Fruit fly (Drosophila melanogaster) whole organism, embryonic: ENCODE data around the gene Ctl1.

Source experiments
- CG12391 ChIP-seq: fragments of 200-800 bp; sonication (Bioruptor generic); optimal IDR thresholded peaks from 3 replicates; lab custom pipeline; 2018; ENCODE audit warnings: missing biosample characterization, mild to moderate bottlenecking, missing genetic modification characterization, moderate library complexity
- CG13287 ChIP-seq: fragments of 200-800 bp; sonication (Bioruptor generic); IDR thresholded peaks from 2 replicates; pipeline ENCODE4 v1.3.6; 2022; ENCODE audit warnings: missing biosample characterization, missing genetic modification characterization; ENCODE audit not compliant: partially characterized antibody
- CG2116 ChIP-seq: fragments of 200-800 bp; sonication (Bioruptor generic); optimal IDR thresholded peaks from 3 replicates; lab custom pipeline; 2018; ENCODE audit warnings: missing biosample characterization, mild to moderate bottlenecking, missing genetic modification characterization
- CG6254 ChIP-seq: fragments of 200-800 bp; sonication (Bioruptor generic); optimal IDR thresholded peaks from 3 replicates; lab custom pipeline; 2017; ENCODE audit warnings: mild to moderate bottlenecking, missing biosample characterization, missing genetic modification reagents, missing genetic modification characterization
- CkIIα-i1 ChIP-seq: fragments of 200-800 bp; sonication (Bioruptor generic); IDR thresholded peaks from 2 replicates; pipeline ENCODE4 v1.3.6; 2022; ENCODE audit warnings: missing biosample characterization, missing genetic modification characterization
- Hr51 ChIP-seq, 2 experiments: fragments of 200-800 bp; sonication (Bioruptor generic); optimal IDR thresholded peaks; 2 replicates in 1 of 2; 3 replicates in 1 of 2; lab custom pipeline; 2016 to 2018; ENCODE audit warnings: missing biosample characterization in 2 of 2, missing genetic modification characterization in 2 of 2, mild to moderate bottlenecking in 1 of 2, moderate library complexity in 1 of 2
- Neu2 ChIP-seq: fragments of 200-800 bp; sonication (Bioruptor generic); optimal IDR thresholded peaks from 3 replicates; lab custom pipeline; 2016; ENCODE audit warnings: missing biosample characterization, missing genetic modification characterization, borderline replicate concordance
- NfI ChIP-seq: fragments of 200-800 bp; sonication (Bioruptor generic); optimal IDR thresholded peaks from 3 replicates; lab custom pipeline; 2018; ENCODE audit warnings: missing biosample characterization, mild to moderate bottlenecking, missing genetic modification characterization, moderate library complexity
- Oli ChIP-seq: fragments of 200-800 bp; sonication (Bioruptor generic); optimal IDR thresholded peaks from 2 replicates; lab custom pipeline; 2018; ENCODE audit warnings: missing biosample characterization, mild to moderate bottlenecking, missing genetic modification characterization, moderate library complexity
- Side ChIP-seq: fragments of 200-800 bp; sonication (Bioruptor generic); optimal IDR thresholded peaks from 2 replicates; lab custom pipeline; 2016; ENCODE audit warnings: missing biosample characterization, missing genetic modification characterization
- Sry-β ChIP-seq: fragments of 200-800 bp; sonication (Bioruptor generic); optimal IDR thresholded peaks from 2 replicates; lab custom pipeline; 2018; ENCODE audit warnings: missing biosample characterization, mild to moderate bottlenecking, missing genetic modification characterization, moderate library complexity
- emc ChIP-seq: fragments of 200-800 bp; sonication (Bioruptor generic); optimal IDR thresholded peaks from 2 replicates; lab custom pipeline; 2016; ENCODE audit warnings: missing biosample characterization, missing genetic modification characterization
- wek ChIP-seq: fragments of 200-800 bp; sonication (Bioruptor generic); optimal IDR thresholded peaks from 3 replicates; lab custom pipeline; 2018; ENCODE audit warnings: missing biosample characterization, mild to moderate bottlenecking, missing genetic modification characterization, moderate library complexity

DNA sequence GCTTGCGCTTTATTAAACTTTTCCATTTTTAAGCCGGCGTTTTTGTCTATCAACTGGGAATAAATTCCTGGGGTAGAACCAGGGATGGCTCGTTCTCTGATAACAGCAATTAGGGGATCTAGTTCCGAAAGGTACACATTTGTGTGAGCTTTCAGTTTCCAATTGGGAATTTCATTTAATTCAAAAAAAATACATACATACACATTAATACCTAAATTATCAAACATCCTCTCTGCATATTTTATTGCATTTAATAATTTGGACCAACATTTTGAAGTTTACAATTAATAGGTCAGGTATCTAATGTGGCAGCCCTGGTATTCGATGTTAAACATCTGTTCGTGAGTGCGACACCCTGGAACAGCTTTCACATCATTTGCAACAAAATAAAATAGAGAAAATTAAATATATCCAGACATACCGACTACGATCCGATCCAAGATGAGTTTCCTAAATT is 18.6 kb upstream of the Ctl1 start, which contains the start of the genes CG15011 and CG1309:
- peak; percentile 64; the same call in 1 of the 2 replicates for TF ChIP-seq CG13287
- TF ChIP-seq Sry-β (GFP tag; lab: Kevin White, UChicago) = peak; percentile 67
- TF ChIP-seq CG6254 (GFP tag; lab: Kevin White, UChicago) = peak; percentile 40
- peak; percentile 80 to 81 for TF ChIP-seq Hr51 (GFP tag; optimal IDR thresholded peaks at IDR 0.05; lab: Kevin White, UChicago)
- TF ChIP-seq Neu2 (GFP tag; lab: Kevin White, UChicago) = peak; percentile 48
- no peak for TF ChIP-seq CkIIα-i1
- peak; percentile 67 for TF ChIP-seq Oli (tag; lab: Kevin White, UChicago)
- no peak for TF ChIP-seq wek (GFP tag; lab: Kevin White, UChicago)
- TF ChIP-seq Side = peak; percentile 80
- TF ChIP-seq emc (GFP tag; lab: Kevin White, UChicago) = peak; percentile 24
- peak; percentile 76 for TF ChIP-seq CG2116 (GFP tag; lab: Kevin White, UChicago)
- peak; percentile 93 for TF ChIP-seq CG12391 (tag; lab: Kevin White, UChicago)
- TF ChIP-seq NfI = peak; percentile 78
